Worm (Caenorhabditis elegans) whole organism, L2 larva: ENCODE data around the gene C06H2.2.

Source experiments
- aly-2 ChIP-seq: fragments of 150-350 bp; optimal IDR thresholded peaks from 2 replicates; lab custom pipeline; 2014; ENCODE audit warnings: missing biosample characterization, missing genetic modification characterization
- sma-9 ChIP-seq, 2 experiments: fragments of 150-350 bp in 1 of 2; sonication (generic microtip) in 1 of 2; optimal IDR thresholded peaks; 2 replicates each; lab custom pipeline; 2014 to 2016; ENCODE audit warnings: missing genetic modification characterization in 2 of 2, mild to moderate bottlenecking in 1 of 2, missing biosample characterization in 1 of 2, missing compliant biosample characterization in 1 of 2, missing genetic modification reagents in 1 of 2, moderate library complexity in 1 of 2
- ztf-4 ChIP-seq: fragments of 150-350 bp; optimal IDR thresholded peaks from 2 replicates; lab custom pipeline; 2014; ENCODE audit warnings: missing biosample characterization, missing genetic modification characterization

DNA sequence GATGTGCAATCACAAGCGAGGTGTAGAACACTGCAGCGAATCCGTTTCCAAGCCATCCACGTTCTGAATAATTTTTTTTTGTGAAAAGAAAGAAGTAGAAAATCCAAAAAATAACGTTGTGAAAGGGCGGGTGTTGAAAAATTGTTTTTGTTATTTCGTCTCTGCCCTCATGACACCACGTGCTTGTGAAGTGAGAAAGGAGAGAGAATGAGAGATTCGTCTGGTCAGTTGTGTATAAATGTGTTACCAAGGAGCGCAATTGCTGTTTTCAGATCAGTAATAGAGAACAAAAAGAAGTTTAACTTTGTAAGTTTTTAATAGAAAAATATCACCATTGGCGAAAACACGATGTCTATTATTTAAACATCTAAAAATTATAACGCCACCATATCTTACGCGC, 3.8 kb upstream of the C06H2.2 start:
- TF ChIP-seq aly-2 (tag; lab: Kevin White, UChicago): no peak
- TF ChIP-seq ztf-4 (tag; lab: Kevin White, UChicago): no peak
- peak; percentile 39 for TF ChIP-seq sma-9 (GFP tag; optimal IDR thresholded peaks at IDR 0.05; lab: Kevin White, UChicago)
- TF ChIP-seq sma-9 (tag; optimal IDR thresholded peaks at IDR 0.05; lab: Kevin White, UChicago): no peak
